Worm (Caenorhabditis elegans) whole organism, mixed stage, embryonic: ENCODE results near the gene ent-7.

Experiments
- M03D4.4 ChIP-seq: sonication (generic microtip); optimal IDR thresholded peaks from 2 replicates; lab custom pipeline; 2017; ENCODE audit warnings: mild to moderate bottlenecking, missing genetic modification characterization, missing compliant biosample characterization
- bed-3 ChIP-seq: fragments of 200-800 bp; sonication (Bioruptor generic); optimal IDR thresholded peaks from 3 replicates; lab custom pipeline; 2018; ENCODE audit warnings: mild to moderate bottlenecking, missing genetic modification characterization, moderate library complexity, missing compliant biosample characterization
- blmp-1 ChIP-seq: fragments of 150-350 bp; optimal IDR thresholded peaks from 2 replicates; lab custom pipeline; 2014; ENCODE audit warnings: missing biosample characterization, missing genetic modification characterization
- ceh-39 ChIP-seq: fragments of 150-350 bp; optimal IDR thresholded peaks from 2 replicates; lab custom pipeline; 2014; ENCODE audit warnings: missing biosample characterization, missing genetic modification characterization
- ceh-43 ChIP-seq: fragments of 200-800 bp; sonication (Bioruptor generic); optimal IDR thresholded peaks from 2 replicates; lab custom pipeline; 2018; ENCODE audit warnings: mild to moderate bottlenecking, missing genetic modification characterization, moderate library complexity, missing compliant biosample characterization
- ceh-83 ChIP-seq: fragments of 200-800 bp; sonication (Bioruptor generic); optimal IDR thresholded peaks from 2 replicates; lab custom pipeline; 2018; ENCODE audit warnings: mild to moderate bottlenecking, missing genetic modification characterization, missing compliant biosample characterization
- cnd-1 ChIP-seq: fragments of 200-800 bp; sonication (Bioruptor generic); optimal IDR thresholded peaks from 2 replicates; lab custom pipeline; 2018; ENCODE audit warnings: mild to moderate bottlenecking, missing genetic modification characterization, missing compliant biosample characterization
- drap-1 ChIP-seq: fragments of 200-800 bp; sonication (Bioruptor generic); optimal IDR thresholded peaks from 3 replicates; lab custom pipeline; 2018; ENCODE audit warnings: mild to moderate bottlenecking, missing genetic modification characterization, missing compliant biosample characterization
- elt-1 ChIP-seq: sonication (generic microtip); optimal IDR thresholded peaks from 2 replicates; lab custom pipeline; 2017; ENCODE audit warnings: missing genetic modification characterization, mild to moderate bottlenecking, missing compliant biosample characterization, antibody characterized with exemption, moderate library complexity, borderline replicate concordance; ENCODE audit not compliant: insufficient read depth
- elt-3 ChIP-seq: fragments of 150-350 bp; optimal IDR thresholded peaks from 2 replicates; lab custom pipeline; 2014; ENCODE audit warnings: missing biosample characterization, missing genetic modification characterization
- flh-1 ChIP-seq: fragments of 200-800 bp; sonication (Bioruptor generic); optimal IDR thresholded peaks from 2 replicates; lab custom pipeline; 2018; ENCODE audit warnings: mild to moderate bottlenecking, missing genetic modification characterization, moderate library complexity, missing compliant biosample characterization
- ham-2 ChIP-seq: fragments of 200-800 bp; sonication (Bioruptor generic); optimal IDR thresholded peaks from 2 replicates; lab custom pipeline; 2018; ENCODE audit warnings: mild to moderate bottlenecking, missing genetic modification characterization, missing compliant biosample characterization
- hlh-1 ChIP-seq: fragments of 150-350 bp; optimal IDR thresholded peaks from 2 replicates; lab custom pipeline; 2014; ENCODE audit warnings: missing biosample characterization, missing genetic modification reagents, missing genetic modification characterization
- lin-13 ChIP-seq: fragments of 150-350 bp; optimal IDR thresholded peaks from 2 replicates; lab custom pipeline; 2014; ENCODE audit warnings: missing biosample characterization, missing genetic modification characterization
- lsy-2 ChIP-seq: fragments of 150-350 bp; optimal IDR thresholded peaks from 2 replicates; lab custom pipeline; 2014; ENCODE audit warnings: missing biosample characterization, missing genetic modification characterization
- mab-5 ChIP-seq: fragments of 150-350 bp; optimal IDR thresholded peaks from 2 replicates; lab custom pipeline; 2014; ENCODE audit warnings: missing biosample characterization, missing genetic modification characterization
- mep-1 ChIP-seq: fragments of 150-350 bp; optimal IDR thresholded peaks from 2 replicates; lab custom pipeline; 2017; ENCODE audit warnings: missing biosample characterization, missing genetic modification reagents, missing genetic modification characterization, inconsistent platforms
- nhr-12 ChIP-seq: fragments of 150-350 bp; optimal IDR thresholded peaks from 2 replicates; lab custom pipeline; 2014; ENCODE audit warnings: missing biosample characterization, missing genetic modification characterization
- nhr-2 ChIP-seq: fragments of 150-350 bp; optimal IDR thresholded peaks from 2 replicates; lab custom pipeline; 2014; ENCODE audit warnings: missing biosample characterization, missing genetic modification characterization
- nhr-237 ChIP-seq: fragments of 150-350 bp; optimal IDR thresholded peaks from 2 replicates; lab custom pipeline; 2014; ENCODE audit warnings: missing biosample characterization, missing genetic modification characterization
- nhr-28 ChIP-seq: fragments of 150-350 bp; optimal IDR thresholded peaks from 2 replicates; lab custom pipeline; 2014; ENCODE audit warnings: missing biosample characterization, missing genetic modification characterization
- pha-4 ChIP-seq: fragments of 150-350 bp; optimal IDR thresholded peaks from 2 replicates; lab custom pipeline; 2018; ENCODE audit warnings: missing biosample characterization, missing genetic modification reagents, missing genetic modification characterization
- sem-2 ChIP-seq: fragments of 200-800 bp; sonication (Bioruptor generic); optimal IDR thresholded peaks from 2 replicates; lab custom pipeline; 2018; ENCODE audit warnings: mild to moderate bottlenecking, missing genetic modification characterization, missing compliant biosample characterization
- snpc-4 ChIP-seq: fragments of 150-350 bp; optimal IDR thresholded peaks from 2 replicates; lab custom pipeline; 2014; ENCODE audit warnings: missing biosample characterization, missing genetic modification characterization
- unc-120 ChIP-seq: sonication (generic microtip); optimal IDR thresholded peaks from 2 replicates; lab custom pipeline; 2017; ENCODE audit warnings: missing genetic modification characterization, missing compliant biosample characterization; ENCODE audit not compliant: poor library complexity, severe bottlenecking
- unc-39 ChIP-seq: fragments of 150-350 bp; optimal IDR thresholded peaks from 2 replicates; lab custom pipeline; 2014; ENCODE audit warnings: missing biosample characterization, missing genetic modification characterization
- unc-62 ChIP-seq: fragments of 150-350 bp; optimal IDR thresholded peaks from 2 replicates; lab custom pipeline; 2014; ENCODE audit warnings: missing biosample characterization, missing genetic modification reagents, missing genetic modification characterization
- zip-8 ChIP-seq: fragments of 150-350 bp; optimal IDR thresholded peaks from 2 replicates; lab custom pipeline; 2014; ENCODE audit warnings: missing biosample characterization, missing genetic modification characterization
- ztf-11 ChIP-seq: fragments of 150-350 bp; optimal IDR thresholded peaks from 2 replicates; lab custom pipeline; 2014; ENCODE audit warnings: missing biosample characterization, missing genetic modification characterization

ent-7 gene

ce11 chrIV:10016977-10017376 lies at the start of gene ent-7:
ent-7 (plus strand) TSS chrIV:10017277.
- no peak for TF ChIP-seq sem-2 (GFP tag; lab: Kevin White, UChicago)
- no peak for TF ChIP-seq flh-1 (GFP tag; lab: Kevin White, UChicago)
- TF ChIP-seq nhr-2 (tag; lab: Kevin White, UChicago), result no peak
- TF ChIP-seq blmp-1, result no peak
- no peak for TF ChIP-seq M03D4.4 (tag; lab: Kevin White, UChicago)
- TF ChIP-seq pha-4 (tag; lab: Kevin White, UChicago), result no peak

- TF ChIP-seq ceh-43 (GFP tag; lab: Kevin White, UChicago) (no peak), nhr-28 (no peak), zip-8 (tag; lab: Kevin White, UChicago) (no peak), mep-1 (tag; lab: Kevin White, UChicago) (no peak), pha-4 (tag; lab: Kevin White, UChicago) (no peak)
- TF ChIP-seq, all 35 proteins: peak for 0
Observed at ce11 chrIV:9969081-9969480, 48.0 kb upstream of the ent-7 start, which contains the start of the genes kin-5 and C47E12.11. kin-5 (minus strand) TSS chrIV:9969181. C47E12.11 (plus strand) TSS chrIV:9969400.

- no peak for TF ChIP-seq ceh-43 (GFP tag; lab: Kevin White, UChicago)
- no peak for TF ChIP-seq nhr-237 (tag; lab: Kevin White, UChicago)
- no peak for TF ChIP-seq hlh-1 (tag; lab: Kevin White, UChicago)
- no peak for TF ChIP-seq flh-1 (GFP tag; lab: Kevin White, UChicago)
- no peak for TF ChIP-seq pha-4 (tag; lab: Kevin White, UChicago)
- no peak for TF ChIP-seq elt-1 (tag; lab: Kevin White, UChicago)
- no peak for TF ChIP-seq ham-2 (GFP tag; lab: Kevin White, UChicago)
- TF ChIP-seq blmp-1, result no peak
- no peak for TF ChIP-seq unc-120 (tag; lab: Kevin White, UChicago)
Observed at ce11 chrIV:9972629-9973028, 44.4 kb upstream of the ent-7 start, which contains the start of the genes C47E12.12 and C47E12.10. C47E12.12 (minus strand) TSS chrIV:9972729. C47E12.10 (plus strand) TSS chrIV:9972800.

- no peak for TF ChIP-seq lsy-2 (tag; lab: Kevin White, UChicago)
- no peak for TF ChIP-seq snpc-4 (tag; lab: Kevin White, UChicago)
- TF ChIP-seq lin-13 (tag; lab: Kevin White, UChicago), result no peak
- no peak for TF ChIP-seq unc-62 (GFP tag; lab: Kevin White, UChicago)
- no peak for TF ChIP-seq cnd-1 (tag; lab: Kevin White, UChicago)
- no peak for TF ChIP-seq mab-5 (tag; lab: Kevin White, UChicago)
- no peak for TF ChIP-seq nhr-28
- TF ChIP-seq flh-1 (GFP tag; lab: Kevin White, UChicago), result no peak
- no peak for TF ChIP-seq ztf-11 (tag; lab: Kevin White, UChicago)
- TF ChIP-seq sem-2 (GFP tag; lab: Kevin White, UChicago), result no peak
- TF ChIP-seq bed-3 (GFP tag; lab: Kevin White, UChicago), result no peak
- no peak for TF ChIP-seq ceh-83 (GFP tag; lab: Kevin White, UChicago)
- TF ChIP-seq elt-3 (tag; lab: Kevin White, UChicago), result no peak
- TF ChIP-seq M03D4.4 (tag; lab: Kevin White, UChicago), result no peak
Observed at ce11 chrIV:9974392-9974791, 42.7 kb upstream of the ent-7 start, which contains the start of gene C47E12.9. C47E12.9 (plus strand) TSS chrIV:9974692.

ce11 chrIV:9976284-9976683 lies 40.8 kb upstream of the ent-7 start, which contains the start of gene C47E12.14:
C47E12.14 (minus strand) TSS chrIV:9976384.
- TF ChIP-seq ceh-39 (tag; lab: Kevin White, UChicago) (no peak), ztf-11 (tag; lab: Kevin White, UChicago) (no peak), bed-3 (GFP tag; lab: Kevin White, UChicago) (no peak), ceh-43 (GFP tag; lab: Kevin White, UChicago) (no peak), unc-120 (tag; lab: Kevin White, UChicago) (no peak), unc-39 (tag; lab: Kevin White, UChicago) (no peak), unc-62 (GFP tag; lab: Kevin White, UChicago) (no peak), nhr-12 (tag; lab: Kevin White, UChicago) (no peak), drap-1 (GFP tag; lab: Kevin White, UChicago) (no peak), mep-1 (tag; lab: Kevin White, UChicago) (no peak), blmp-1 (no peak)
